Worm (Caenorhabditis elegans): ENCODE results near the gene cept-2.

The cept-2 gene

ce11 chrV:14320730-14321319 lies 26.7 kb upstream of the cept-2 start (continued):
- TF ChIP-seq ztf-3 (GFP tag; optimal IDR thresholded peaks at IDR 0.05) = no peak
- no peak for TF ChIP-seq ceh-91 (GFP tag; IDR thresholded peaks at IDR 0.05)
- TF ChIP-seq hmg-20 (GFP tag; IDR thresholded peaks at IDR 0.05) = no peak
- 0 out of 2 replicates have a peak, but pooled peaks have one; percentile 30 for TF ChIP-seq nfyb-1 (GFP tag; IDR thresholded peaks at IDR 0.05)
- peak; percentile 31 for TF ChIP-seq F57A8.1 (GFP tag; optimal IDR thresholded peaks at IDR 0.05)
- 0 out of 2 replicates have a peak, but pooled peaks have one; percentile 14 for TF ChIP-seq pbrm-1 (GFP tag; IDR thresholded peaks at IDR 0.05)

- no peak for TF ChIP-seq T07F8.4 (tag; optimal IDR thresholded peaks at IDR 0.05)
- peak; percentile 75; the same call in 1 of the 2 replicates for TF ChIP-seq hmg-1.2 (GFP tag; IDR thresholded peaks at IDR 0.05)
- TF ChIP-seq cebp-1 (GFP tag; IDR thresholded peaks at IDR 0.05) = no peak
- peak; percentile 70 for TF ChIP-seq cebp-1 (tag; optimal IDR thresholded peaks at IDR 0.05)
These were observed 24.8 kb upstream of the cept-2 start, which contains the start of gene F47B8.3 for ce11 chrV:14322743-14323142. Gene F47B8.3, minus strand, starts transcription at chrV:14323003.

- peak; percentile 56 for TF ChIP-seq nhr-80 (tag; optimal IDR thresholded peaks at IDR 0.05)
- no peak for TF ChIP-seq hsf-1 (GFP tag; IDR thresholded peaks at IDR 0.05)
- TF ChIP-seq sptf-2 (GFP tag; optimal IDR thresholded peaks at IDR 0.05) = peak; percentile 15
- no peak for TF ChIP-seq snpc-1.1 (tag; optimal IDR thresholded peaks at IDR 0.05; ENCODE audit: insufficient read depth)
- TF ChIP-seq ztf-3 (GFP tag; optimal IDR thresholded peaks at IDR 0.05) = no peak
- TF ChIP-seq him-1 (tag; optimal IDR thresholded peaks at IDR 0.05) = no peak
- no peak for TF ChIP-seq F22D6.2 (tag; optimal IDR thresholded peaks at IDR 0.05)
- no peak for TF ChIP-seq Y53F4B.3 (GFP tag; IDR thresholded peaks at IDR 0.05)
- TF ChIP-seq Y56A3A.18 (GFP tag; IDR thresholded peaks at IDR 0.05) = no peak
- 0 out of 2 replicates have a peak, but pooled peaks have one; percentile 15 for TF ChIP-seq cebp-1 (GFP tag; IDR thresholded peaks at IDR 0.05)
- TF ChIP-seq cebp-1 (tag; optimal IDR thresholded peaks at IDR 0.05) = no peak
- peak; percentile 99 for TF ChIP-seq egrh-3 (GFP tag; IDR thresholded peaks at IDR 0.05)
- TF ChIP-seq lsl-1 (GFP tag; optimal IDR thresholded peaks at IDR 0.05) = no peak
- TF ChIP-seq D2030.7 (GFP tag; IDR thresholded peaks at IDR 0.05) = no peak
- no peak for TF ChIP-seq gei-17 (GFP tag; optimal IDR thresholded peaks at IDR 0.05)
- peak; percentile 95 for TF ChIP-seq zfh-2 (GFP tag; conservative IDR thresholded peaks at IDR 0.05)
- TF ChIP-seq ceh-58 (GFP tag; IDR thresholded peaks at IDR 0.05) = no peak
- TF ChIP-seq unc-62 (GFP tag; optimal IDR thresholded peaks at IDR 0.05) = no peak
- 0 out of 2 replicates have a peak, but pooled peaks have one; percentile 53 for TF ChIP-seq lin-26 (GFP tag; IDR thresholded peaks at IDR 0.05)
- TF ChIP-seq madf-6 (GFP tag; IDR thresholded peaks at IDR 0.05) = no peak
- TF ChIP-seq mcd-1 (GFP tag; IDR thresholded peaks at IDR 0.05) = peak; percentile 55; the same call in 1 of the 2 replicates
- TF ChIP-seq F10E7.11 (tag; optimal IDR thresholded peaks at IDR 0.05) = no peak
- no peak for TF ChIP-seq F33H1.4 (GFP tag; IDR thresholded peaks at IDR 0.05)
- TF ChIP-seq egl-18 (GFP tag; IDR thresholded peaks at IDR 0.05) = no peak
- TF ChIP-seq bed-2 (GFP tag; IDR thresholded peaks at IDR 0.05) = no peak
These were observed 22.8 kb upstream of the cept-2 start, which contains the start of the genes F47B8.4 and F47B8.18 for ce11 chrV:14324502-14325467. Gene F47B8.4, minus strand, starts transcription at chrV:14324673. Gene F47B8.18, minus strand, starts transcription at chrV:14325464.
